Fruit fly (Drosophila melanogaster) whole organism, adult: ENCODE data around the gene TwdlJ.

Source experiments
- CG11617 ChIP-seq: fragments of 200-800 bp; sonication (Bioruptor generic); optimal IDR thresholded peaks from 2 replicates; lab custom pipeline; 2017; ENCODE audit warnings: mild to moderate bottlenecking, missing biosample characterization, missing genetic modification reagents, missing genetic modification characterization
- CG12768 ChIP-seq: fragments of 200-800 bp; sonication (Bioruptor generic); optimal IDR thresholded peaks from 2 replicates; lab custom pipeline; 2017; ENCODE audit warnings: missing biosample characterization, missing genetic modification characterization, mild to moderate bottlenecking, moderate library complexity, missing genetic modification reagents
- CG14711 ChIP-seq: fragments of 200-800 bp; sonication (Bioruptor generic); optimal IDR thresholded peaks from 2 replicates; lab custom pipeline; 2018; ENCODE audit warnings: missing biosample characterization, mild to moderate bottlenecking, missing genetic modification characterization, moderate library complexity
- CG1620 ChIP-seq: fragments of 200-800 bp; sonication (Bioruptor generic); optimal IDR thresholded peaks from 2 replicates; lab custom pipeline; 2016; ENCODE audit warnings: missing biosample characterization, missing genetic modification characterization
- CG33017 ChIP-seq: fragments of 200-800 bp; sonication (Bioruptor generic); optimal IDR thresholded peaks from 2 replicates; lab custom pipeline; 2018; ENCODE audit warnings: missing biosample characterization, mild to moderate bottlenecking, missing genetic modification characterization, moderate library complexity
- CG5204 ChIP-seq: fragments of 200-800 bp; sonication (Bioruptor generic); optimal IDR thresholded peaks from 2 replicates; lab custom pipeline; 2016; ENCODE audit warnings: missing biosample characterization, missing genetic modification characterization
- CG7045 ChIP-seq: fragments of 200-800 bp; sonication (Bioruptor generic); optimal IDR thresholded peaks from 2 replicates; lab custom pipeline; 2017; ENCODE audit warnings: missing biosample characterization, mild to moderate bottlenecking, missing genetic modification characterization
- CG7101 ChIP-seq: fragments of 200-800 bp; sonication (Bioruptor generic); optimal IDR thresholded peaks from 2 replicates; lab custom pipeline; 2018; ENCODE audit warnings: missing biosample characterization, mild to moderate bottlenecking, missing genetic modification characterization, moderate library complexity
- Clk ChIP-seq: fragments of 200-800 bp; sonication (Bioruptor generic); optimal IDR thresholded peaks from 2 replicates; lab custom pipeline; 2017; ENCODE audit warnings: missing biosample characterization, missing genetic modification characterization
- Crg-1 ChIP-seq: fragments of 200-800 bp; sonication (Bioruptor generic); optimal IDR thresholded peaks from 2 replicates; lab custom pipeline; 2016; ENCODE audit warnings: missing biosample characterization, missing genetic modification characterization
- Hr96 ChIP-seq: fragments of 200-800 bp; sonication (Bioruptor generic); optimal IDR thresholded peaks from 2 replicates; lab custom pipeline; 2016; ENCODE audit warnings: missing biosample characterization, missing genetic modification characterization
- Mnt ChIP-seq: fragments of 200-800 bp; sonication (Bioruptor generic); optimal IDR thresholded peaks from 2 replicates; lab custom pipeline; 2016; ENCODE audit warnings: missing biosample characterization, mild to moderate bottlenecking, missing genetic modification characterization
- bab1 ChIP-seq: fragments of 200-800 bp; sonication (Bioruptor generic); optimal IDR thresholded peaks from 3 replicates; lab custom pipeline; 2019; ENCODE audit warnings: missing biosample characterization, mild to moderate bottlenecking, missing genetic modification characterization, moderate library complexity
- cic ChIP-seq: fragments of 200-800 bp; sonication (Bioruptor generic); optimal IDR thresholded peaks from 2 replicates; lab custom pipeline; 2017; ENCODE audit warnings: missing biosample characterization, mild to moderate bottlenecking, missing genetic modification characterization, moderate library complexity
- cnc ChIP-seq, 2 experiments: fragments of >200 bp; optimal IDR thresholded peaks; 2 replicates each; lab custom pipeline; 2017
- kay ChIP-seq: fragments of 200-800 bp; sonication (Bioruptor generic); peaks from one replicate; lab custom pipeline; 2016; ENCODE audit warnings: missing biosample characterization, missing genetic modification characterization, borderline replicate concordance
- ovo ChIP-seq: fragments of 200-800 bp; sonication (Bioruptor generic); optimal IDR thresholded peaks from 2 replicates; lab custom pipeline; 2016; ENCODE audit warnings: missing biosample characterization, missing genetic modification characterization
- pad ChIP-seq: fragments of 200-800 bp; sonication (Bioruptor generic); optimal IDR thresholded peaks from 3 replicates; lab custom pipeline; 2017; ENCODE audit warnings: missing biosample characterization, missing genetic modification characterization, mild to moderate bottlenecking, moderate library complexity, missing genetic modification reagents
- tj ChIP-seq: fragments of 200-800 bp; sonication (Bioruptor generic); optimal IDR thresholded peaks from 3 replicates; lab custom pipeline; 2017; ENCODE audit warnings: missing biosample characterization, mild to moderate bottlenecking, missing genetic modification characterization, moderate library complexity
- toe ChIP-seq: fragments of 200-800 bp; sonication (Bioruptor generic); optimal IDR thresholded peaks from 2 replicates; lab custom pipeline; 2016; ENCODE audit warnings: missing biosample characterization, missing genetic modification characterization

Gene TwdlJ

DNA sequence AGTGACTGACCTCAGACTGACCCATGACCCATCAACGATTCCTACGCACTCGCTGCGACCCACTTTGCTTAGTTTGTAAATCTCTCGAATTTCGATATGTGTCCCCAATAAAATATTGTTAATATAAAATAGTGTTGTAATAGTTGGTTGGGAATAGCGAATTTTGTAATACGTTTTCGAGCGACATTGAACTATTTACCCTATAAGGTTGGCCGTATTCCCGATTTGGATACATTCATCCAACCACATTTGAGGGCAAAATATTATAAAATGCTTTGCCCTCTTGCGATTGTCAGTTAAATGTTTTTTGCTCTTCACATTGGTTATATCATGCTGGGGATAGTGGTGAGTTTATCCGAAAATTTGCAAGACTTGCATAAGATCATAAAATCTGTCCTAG is 4.9 kb downstream of the TwdlJ start, which contains the start of gene TwdlR:
Gene TwdlR (plus strand): TSS at position 301 of the 400 bp plus-strand sequence.
- TF ChIP-seq CG14711 (tag; lab: Kevin White, UChicago) (no peak), kay (GFP tag; lab: Kevin White, UChicago) (no peak), ovo (no peak), CG5204 (GFP tag; lab: Kevin White, UChicago) (no peak), CG33017 (tag; lab: Kevin White, UChicago) (no peak), CG12768 (GFP tag; lab: Kevin White, UChicago) (no peak), CG7101 (no peak), tj (GFP tag; lab: Kevin White, UChicago) (no peak), Hr96 (GFP tag; lab: Kevin White, UChicago) (no peak), cic (no peak), bab1 (GFP tag; lab: Kevin White, UChicago) (no peak), toe (no peak), Crg-1 (no peak), CG11617 (GFP tag; lab: Kevin White, UChicago) (no peak), Mnt (no peak), cnc (optimal IDR thresholded peaks at IDR 0.05; lab: Kevin White, UChicago) (no peak), pad (GFP tag; lab: Kevin White, UChicago) (no peak), CG7045 (GFP tag; lab: Kevin White, UChicago) (no peak), CG1620 (GFP tag; lab: Kevin White, UChicago) (no peak)

DNA sequence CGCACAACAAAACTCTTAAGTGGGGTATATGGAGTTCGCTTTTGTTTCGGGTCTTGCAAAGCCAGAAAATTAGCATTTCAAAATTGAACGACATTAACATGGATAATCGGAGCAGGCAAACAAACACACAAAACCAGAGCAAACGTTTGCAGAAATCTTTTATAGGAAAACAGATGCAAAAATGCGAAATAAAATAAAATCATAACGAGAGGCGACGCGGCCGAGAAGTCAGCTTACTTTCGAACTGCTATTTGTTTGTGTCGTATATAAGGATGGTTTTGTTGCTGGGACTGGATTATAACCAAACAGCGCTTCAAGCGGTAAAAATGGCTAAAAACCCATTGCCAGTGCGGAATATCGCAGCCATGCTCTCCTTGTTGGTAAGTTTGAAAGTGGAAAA is 6.7 kb downstream of the TwdlJ start, which contains the start of gene TwdlS:
Gene TwdlS (plus strand): TSS at position 301 of the 400 bp plus-strand sequence.
- TF ChIP-seq Clk (GFP tag; lab: Kevin White, UChicago) (no peak), CG11617 (GFP tag; lab: Kevin White, UChicago) (no peak), toe (no peak), Mnt (no peak), pad (GFP tag; lab: Kevin White, UChicago) (no peak), CG33017 (tag; lab: Kevin White, UChicago) (no peak), CG5204 (GFP tag; lab: Kevin White, UChicago) (no peak), CG1620 (GFP tag; lab: Kevin White, UChicago) (no peak), tj (GFP tag; lab: Kevin White, UChicago) (no peak), cnc (optimal IDR thresholded peaks at IDR 0.05; lab: Kevin White, UChicago) (no peak), cic (no peak), bab1 (GFP tag; lab: Kevin White, UChicago) (no peak), ovo (no peak), CG7101 (no peak)

DNA sequence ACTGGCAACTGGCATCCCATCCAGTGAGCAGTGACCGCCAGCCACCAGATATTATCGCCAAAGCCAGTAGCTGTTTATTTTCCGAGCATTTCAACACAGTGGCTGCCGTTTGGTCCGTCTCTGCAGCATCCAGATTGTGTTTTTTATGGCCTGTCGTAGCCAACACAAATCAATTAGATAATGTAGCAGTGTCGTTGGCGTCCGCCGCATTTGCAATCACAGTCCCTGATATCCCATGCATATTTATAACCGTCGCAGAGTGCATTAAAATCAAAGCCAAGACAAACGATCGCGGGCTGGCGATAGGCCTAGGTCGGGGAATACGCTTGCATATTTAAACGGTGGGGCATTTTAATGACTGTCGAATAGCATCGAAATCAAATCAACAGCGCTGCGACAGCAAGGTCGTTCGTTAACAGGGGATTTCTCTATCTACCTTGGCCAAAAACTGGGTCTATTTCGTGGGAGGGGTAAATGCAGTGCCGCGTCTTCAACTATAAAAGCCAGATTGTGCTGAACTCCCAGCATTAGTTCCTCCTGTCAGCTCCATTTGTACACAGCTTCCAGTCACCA is 9.9 kb downstream of the TwdlJ start, which contains the start of gene TwdlD:
Gene TwdlD (plus strand): TSS at position 523 of the 573 bp plus-strand sequence.
- TF ChIP-seq CG33017 (tag; lab: Kevin White, UChicago): no peak
- no peak for TF ChIP-seq CG14711 (tag; lab: Kevin White, UChicago)
- no peak for TF ChIP-seq bab1 (GFP tag; lab: Kevin White, UChicago)
- TF ChIP-seq CG5204 (GFP tag; lab: Kevin White, UChicago): no peak
- no peak for TF ChIP-seq CG11617 (GFP tag; lab: Kevin White, UChicago)
- TF ChIP-seq ovo: no peak
- TF ChIP-seq kay (GFP tag; lab: Kevin White, UChicago): no peak
- TF ChIP-seq CG7045 (GFP tag; lab: Kevin White, UChicago): no peak
- TF ChIP-seq Clk (GFP tag; lab: Kevin White, UChicago): no peak
- no peak for TF ChIP-seq CG7101
- no peak for TF ChIP-seq toe
- TF ChIP-seq Crg-1: no peak
- no peak for TF ChIP-seq CG12768 (GFP tag; lab: Kevin White, UChicago)
- TF ChIP-seq cnc (optimal IDR thresholded peaks at IDR 0.05; lab: Kevin White, UChicago): no peak
- TF ChIP-seq CG1620 (GFP tag; lab: Kevin White, UChicago): no peak
- TF ChIP-seq Mnt: no peak
- TF ChIP-seq tj (GFP tag; lab: Kevin White, UChicago): no peak
- no peak for TF ChIP-seq pad (GFP tag; lab: Kevin White, UChicago)
- no peak for TF ChIP-seq cic
- no peak for TF ChIP-seq Hr96 (GFP tag; lab: Kevin White, UChicago)

DNA sequence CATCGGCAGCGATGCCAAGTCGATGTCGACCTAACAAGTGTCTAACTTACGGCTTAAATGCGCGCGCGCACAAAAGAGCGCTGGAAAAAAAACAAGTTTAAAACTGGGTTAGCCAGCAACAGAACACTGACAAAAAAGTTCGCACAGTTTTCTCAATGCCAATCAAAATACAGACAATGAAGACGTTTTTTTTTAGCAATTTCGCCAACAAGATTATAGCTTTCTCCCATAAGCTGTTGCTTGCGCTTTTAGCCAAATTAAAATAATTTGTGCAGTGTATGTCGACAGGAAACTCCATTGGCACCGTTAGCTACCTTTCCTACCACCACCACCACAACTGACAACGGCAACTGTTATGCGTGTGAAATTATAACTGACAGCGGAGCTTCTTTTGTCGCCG is 24.9 kb downstream of the TwdlJ start:
- TF ChIP-seq cic: no peak
- TF ChIP-seq ovo: no peak
- no peak for TF ChIP-seq CG7045 (GFP tag; lab: Kevin White, UChicago)
- TF ChIP-seq CG1620 (GFP tag; lab: Kevin White, UChicago): no peak
- TF ChIP-seq toe: no peak
- no peak for TF ChIP-seq CG12768 (GFP tag; lab: Kevin White, UChicago)
- no peak for TF ChIP-seq CG5204 (GFP tag; lab: Kevin White, UChicago)
- no peak for TF ChIP-seq tj (GFP tag; lab: Kevin White, UChicago)
- TF ChIP-seq bab1 (GFP tag; lab: Kevin White, UChicago): no peak
- no peak for TF ChIP-seq CG11617 (GFP tag; lab: Kevin White, UChicago)
- no peak for TF ChIP-seq Clk (GFP tag; lab: Kevin White, UChicago)
- TF ChIP-seq CG33017 (tag; lab: Kevin White, UChicago): no peak
- no peak for TF ChIP-seq Crg-1
- TF ChIP-seq CG14711 (tag; lab: Kevin White, UChicago): no peak
- TF ChIP-seq kay (GFP tag; lab: Kevin White, UChicago): no peak
- TF ChIP-seq CG7101: no peak
- no peak for TF ChIP-seq Mnt
- no peak for TF ChIP-seq pad (GFP tag; lab: Kevin White, UChicago)
- no peak for TF ChIP-seq Hr96 (GFP tag; lab: Kevin White, UChicago)

DNA sequence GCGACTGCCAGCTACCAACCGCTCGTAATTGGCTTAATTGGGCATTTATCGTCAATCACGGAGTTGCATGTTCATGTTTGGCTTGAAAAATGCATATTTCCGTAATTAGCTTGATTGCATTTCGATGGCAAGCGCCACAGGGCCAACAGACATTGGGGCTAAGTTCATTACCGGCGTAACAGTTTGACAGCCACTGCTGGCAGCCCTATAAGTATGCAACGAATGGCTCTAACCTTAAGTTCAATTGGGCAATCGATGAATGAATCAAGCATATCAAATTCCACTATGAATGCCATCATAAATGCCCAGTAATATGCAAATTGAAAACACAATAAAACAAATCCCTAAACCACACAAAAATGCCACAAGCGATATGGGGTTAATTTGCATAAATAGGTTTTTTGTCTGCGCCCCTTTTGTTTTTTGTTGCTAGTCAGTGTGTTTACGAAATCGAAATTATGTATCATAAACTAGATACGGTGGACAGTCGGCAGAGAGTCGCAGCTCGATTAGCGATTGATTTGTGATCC is 25.8 kb downstream of the TwdlJ start:
- TF ChIP-seq CG5204 (GFP tag; lab: Kevin White, UChicago) (no peak), Hr96 (GFP tag; lab: Kevin White, UChicago) (no peak), Crg-1 (no peak), toe (no peak), CG7101 (no peak), cnc (optimal IDR thresholded peaks at IDR 0.05; lab: Kevin White, UChicago) (no peak), bab1 (GFP tag; lab: Kevin White, UChicago) (no peak), tj (GFP tag; lab: Kevin White, UChicago) (no peak), CG7045 (GFP tag; lab: Kevin White, UChicago) (no peak), CG11617 (GFP tag; lab: Kevin White, UChicago) (no peak), kay (GFP tag; lab: Kevin White, UChicago) (no peak)
